Worm (Caenorhabditis elegans) whole organism, midembryonic: ENCODE results near the gene hpo-10.

Source experiments
- T22C8.4 ChIP-seq: fragments of 200-800 bp; sonication (Bioruptor generic); IDR thresholded peaks from 2 replicates; pipeline ENCODE4 v1.3.6; 2022; ENCODE audit warnings: missing genetic modification characterization, missing compliant biosample characterization
- med-1 ChIP-seq: sonication (generic microtip); optimal IDR thresholded peaks from 2 replicates; lab custom pipeline; 2017; ENCODE audit warnings: missing genetic modification characterization, mild to moderate bottlenecking, missing compliant biosample characterization, antibody characterized with exemption, missing genetic modification reagents; ENCODE audit not compliant: insufficient read depth
- tab-1 ChIP-seq: fragments of 200-800 bp; sonication (Bioruptor generic); IDR thresholded peaks from 2 replicates; pipeline ENCODE4 v1.3.6; 2022; ENCODE audit warnings: missing genetic modification characterization, missing compliant biosample characterization
- ztf-23 ChIP-seq: fragments of 200-800 bp; sonication (Bioruptor generic); IDR thresholded peaks from 2 replicates; pipeline ENCODE4 v1.3.6; 2022; ENCODE audit warnings: missing genetic modification reagents, missing genetic modification characterization, missing compliant biosample characterization

ce11 chrIII:5915926-5916325, 36.6 kb downstream of the hpo-10 start:
- TF ChIP-seq T22C8.4 (GFP tag; lab: Robert Waterston, UW) (no peak), tab-1 (GFP tag; lab: Robert Waterston, UW) (no peak), ztf-23 (GFP tag; lab: Robert Waterston, UW) (no peak), med-1 (GFP tag; lab: Kevin White, UChicago) (no peak)
